Fruit fly (Drosophila melanogaster): ENCODE results near the gene myd.

The myd gene

dm6 chr3R:19223369-19223768 lies 42.9 kb downstream of the myd start (continued):
- TF ChIP-seq CG10321 (GFP tag; IDR thresholded peaks at IDR 0.05) (no peak), inv (GFP tag; IDR thresholded peaks at IDR 0.05; ENCODE audit: partially characterized antibody) (0 out of 2 replicates have a peak, but pooled peaks have one; percentile 11), gcm (GFP tag; optimal IDR thresholded peaks at IDR 0.05) (no peak), HmgZ (tag; optimal IDR thresholded peaks at IDR 0.05) (peak; percentile 56), hkb (optimal IDR thresholded peaks at IDR 0.05) (no peak), hkb (GFP tag; IDR thresholded peaks at IDR 0.05) (0 out of 2 replicates have a peak, but pooled peaks have one; percentile 9), CG14014 (GFP tag; IDR thresholded peaks at IDR 0.05) (peak; percentile 34; the same call in 1 of the 2 replicates), en (GFP tag; optimal IDR thresholded peaks at IDR 0.05) (no peak), Vsx1 (GFP tag; optimal IDR thresholded peaks at IDR 0.05) (peak; percentile 38), shn (GFP tag; optimal IDR thresholded peaks at IDR 0.05) (no peak), CG4730 (GFP tag; IDR thresholded peaks at IDR 0.05) (no peak), mirr (GFP tag; optimal IDR thresholded peaks at IDR 0.05) (peak; percentile 98), phol (tag; optimal IDR thresholded peaks at IDR 0.05) (no peak), pho (GFP tag; optimal IDR thresholded peaks at IDR 0.05) (no peak), Nf-YC (tag; optimal IDR thresholded peaks at IDR 0.05) (peak; percentile 73), Fer2 (tag; optimal IDR thresholded peaks at IDR 0.05) (peak; percentile 18), Fer3 (tag; optimal IDR thresholded peaks at IDR 0.05) (peak; percentile 0), hth (optimal IDR thresholded peaks at IDR 0.05) (no peak), CG31365 (tag; optimal IDR thresholded peaks at IDR 0.05) (peak; percentile 30), CG18011 (GFP tag; optimal IDR thresholded peaks at IDR 0.05) (no peak), abd-A (tag; optimal IDR thresholded peaks at IDR 0.05) (peak; percentile 51), CG18599 (GFP tag; optimal IDR thresholded peaks at IDR 0.05) (peak; percentile 24), Eip74EF (GFP tag; optimal IDR thresholded peaks at IDR 0.05) (peak in 1 of 2 experiments; percentile 59), CHES-1-like (GFP tag; optimal IDR thresholded peaks at IDR 0.05) (no peak), CG6175 (GFP tag; IDR thresholded peaks at IDR 0.05) (0 out of 3 replicates have a peak, but pooled peaks have one; percentile 34), zen (tag; optimal IDR thresholded peaks at IDR 0.05) (no peak), GATAe (GFP tag; conservative IDR thresholded peaks at IDR 0.05) (peak; percentile 97), Deaf1 (tag; optimal IDR thresholded peaks at IDR 0.05) (peak; percentile 75), ci (GFP tag; IDR thresholded peaks at IDR 0.05) (peak; percentile 17; the same call in 1 of the 3 replicates), Adf1 (GFP tag; IDR thresholded peaks at IDR 0.05) (peak; percentile 36; the same call in 1 of the 2 replicates), btn (GFP tag; optimal IDR thresholded peaks at IDR 0.05) (no peak), ems (GFP tag; optimal IDR thresholded peaks at IDR 0.05) (no peak), Dbx (GFP tag; IDR thresholded peaks at IDR 0.05) (no peak), CG7987 (GFP tag; optimal IDR thresholded peaks at IDR 0.05) (peak; percentile 17), CG10543 (GFP tag; optimal IDR thresholded peaks at IDR 0.05) (peak; percentile 74), PHDP (tag; optimal IDR thresholded peaks at IDR 0.05) (peak; percentile 10), lab (GFP tag; optimal IDR thresholded peaks at IDR 0.05) (peak; percentile 74), CG3281 (GFP tag; optimal IDR thresholded peaks at IDR 0.05) (peak; percentile 28), grn (GFP tag; optimal IDR thresholded peaks at IDR 0.05) (peak; percentile 45), pfk (GFP tag; optimal IDR thresholded peaks at IDR 0.05) (peak; percentile 29), Abd-B (GFP tag; optimal IDR thresholded peaks at IDR 0.05) (no peak), CG15011 (GFP tag; optimal IDR thresholded peaks at IDR 0.05) (no peak), Hand (GFP tag; optimal IDR thresholded peaks at IDR 0.05) (peak; percentile 3), tgo (GFP tag; IDR thresholded peaks at IDR 0.05) (no peak), Rfx (GFP tag; IDR thresholded peaks at IDR 0.05) (peak; percentile 19; the same call in 1 of the 2 replicates), wdn (GFP tag; IDR thresholded peaks at IDR 0.05) (peak; percentile 36; the same call in 1 of the 2 replicates), sens-2 (GFP tag; IDR thresholded peaks at IDR 0.05) (0 out of 2 replicates have a peak, but pooled peaks have one; percentile 13), CG8290 (GFP tag; optimal IDR thresholded peaks at IDR 0.05) (no peak), CG8290 (tag; optimal IDR thresholded peaks at IDR 0.05) (peak in 1 of 2 experiments; percentile 56), CG6854 (GFP tag; optimal IDR thresholded peaks at IDR 0.05) (no peak), CG10267 (tag; optimal IDR thresholded peaks at IDR 0.05) (no peak)
